Worm (Caenorhabditis elegans): ENCODE results near the gene pals-26.

ce11 chrIII:4391319-4391718 is 16.4 kb downstream of the pals-26 start:
- TF ChIP-seq nhr-12 (tag; optimal IDR thresholded peaks at IDR 0.05) (no peak), fos-1 (tag; optimal IDR thresholded peaks at IDR 0.05) (no peak)

Measured in whole organism, L2 larva.